Worm (Caenorhabditis elegans) whole organism, L2 larva: ENCODE data around the gene W08E12.7.

Experiments
- ZK546.5 ChIP-seq: sonication (generic microtip); optimal IDR thresholded peaks from 2 replicates; lab custom pipeline; 2017; ENCODE audit warnings: missing biosample characterization, missing genetic modification characterization
- dmd-4 ChIP-seq: sonication (generic microtip); optimal IDR thresholded peaks from 2 replicates; lab custom pipeline; 2017; ENCODE audit warnings: missing biosample characterization, missing genetic modification characterization
- elt-3 ChIP-seq: sonication (generic microtip); optimal IDR thresholded peaks from 2 replicates; lab custom pipeline; 2017; ENCODE audit warnings: missing biosample characterization, missing genetic modification characterization
- nhr-11 ChIP-seq: fragments of 150-350 bp; optimal IDR thresholded peaks from 2 replicates; lab custom pipeline; 2014; ENCODE audit warnings: missing biosample characterization, missing genetic modification characterization
- nhr-237 ChIP-seq: fragments of 150-350 bp; optimal IDR thresholded peaks from 2 replicates; lab custom pipeline; 2014; ENCODE audit warnings: missing biosample characterization, missing genetic modification characterization
- nhr-25 ChIP-seq: fragments of 150-350 bp; sonication (generic microtip); optimal IDR thresholded peaks from 3 replicates; lab custom pipeline; 2014; ENCODE audit warnings: missing biosample characterization, missing genetic modification characterization
- snpc-4 ChIP-seq: fragments of 150-350 bp; optimal IDR thresholded peaks from 2 replicates; lab custom pipeline; 2014; ENCODE audit warnings: missing biosample characterization, missing genetic modification characterization
- zag-1 ChIP-seq: fragments of 150-350 bp; optimal IDR thresholded peaks from 2 replicates; lab custom pipeline; 2014; ENCODE audit warnings: missing biosample characterization, missing genetic modification characterization

- TF ChIP-seq nhr-25 (tag; lab: Kevin White, UChicago) (no peak), dmd-4 (tag; lab: Kevin White, UChicago) (no peak), nhr-11 (tag; lab: Kevin White, UChicago) (no peak), nhr-237 (tag; lab: Kevin White, UChicago) (no peak), ZK546.5 (no peak), snpc-4 (tag; lab: Kevin White, UChicago) (no peak), elt-3 (no peak), zag-1 (tag; lab: Kevin White, UChicago) (no peak)
Measured at ce11 chrIV:3310662-3311219, 15.8 kb downstream of the W08E12.7 start.
